Fruit fly (Drosophila melanogaster): ENCODE measurements around the gene Spag1.

- no peak for TF ChIP-seq CTCF (optimal IDR thresholded peaks at IDR 0.05)
- no peak for TF ChIP-seq CG8478 (optimal IDR thresholded peaks at IDR 0.05)
Observed at dm6 chr3R:26968823-26969638, 21.4 kb downstream of the Spag1 start.

All from S2 (cell line).